Fruit fly (Drosophila melanogaster): ENCODE data around the gene Gnpnat.
A peak's percentile ranks its signal among the peaks of the same experiment; 100 is the strongest.

Gene Gnpnat

DNA sequence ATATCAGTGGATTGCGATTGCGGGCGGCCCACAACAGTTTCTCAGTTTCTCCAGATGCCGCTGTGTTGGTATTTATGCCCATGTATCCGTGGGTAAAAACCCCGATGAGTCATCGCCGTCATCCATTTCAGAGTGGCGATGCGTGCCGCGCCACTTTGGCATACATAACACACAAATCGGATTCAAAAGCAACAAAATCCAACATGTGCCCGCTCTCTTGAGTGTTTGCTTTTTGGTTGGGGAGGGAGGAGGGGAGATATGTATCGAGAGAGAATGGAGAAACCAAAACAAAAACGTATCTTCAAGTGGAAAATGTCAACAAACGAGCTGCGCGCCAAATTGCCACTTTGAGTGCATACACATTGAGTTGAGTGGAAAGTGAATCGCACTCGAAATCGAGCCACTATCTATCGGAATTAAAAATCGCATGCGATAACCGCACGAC, 33.6 kb downstream of the Gnpnat start:
- TF ChIP-seq Pif1B (GFP tag; optimal IDR thresholded peaks at IDR 0.05) (no peak), CG32121 (GFP tag; IDR thresholded peaks at IDR 0.05) (no peak), CG8301 (tag; optimal IDR thresholded peaks at IDR 0.05) (no peak), CG34367 (tag; optimal IDR thresholded peaks at IDR 0.05) (no peak), CG13204 (GFP tag; optimal IDR thresholded peaks at IDR 0.05) (no peak), CG15710 (tag; optimal IDR thresholded peaks at IDR 0.05) (no peak), CG12605 (GFP tag; IDR thresholded peaks at IDR 0.05) (peak; percentile 49), CG9948 (tag; optimal IDR thresholded peaks at IDR 0.05) (no peak), fd96Ca (GFP tag; IDR thresholded peaks at IDR 0.05) (0 out of 3 replicates have a peak, but pooled peaks have one; percentile 37), gl (tag; optimal IDR thresholded peaks at IDR 0.05) (no peak), Ets98B (GFP tag; IDR thresholded peaks at IDR 0.05) (no peak; the same call in 1 of the 2 replicates), CG10348 (GFP tag; IDR thresholded peaks at IDR 0.05) (no peak), rn (GFP tag; IDR thresholded peaks at IDR 0.05) (no peak), CG8159 (tag; optimal IDR thresholded peaks at IDR 0.05) (no peak), CG4496 (GFP tag; IDR thresholded peaks at IDR 0.05) (no peak), EcR (GFP tag; optimal IDR thresholded peaks at IDR 0.05) (peak; percentile 83), Snoo (tag; optimal IDR thresholded peaks at IDR 0.05) (no peak), CG14655 (GFP tag; optimal IDR thresholded peaks at IDR 0.05) (no peak), CG17806 (tag; optimal IDR thresholded peaks at IDR 0.05) (no peak), D1 (tag; optimal IDR thresholded peaks at IDR 0.05) (no peak), Pif1A (GFP tag; optimal IDR thresholded peaks at IDR 0.05) (no peak)

DNA sequence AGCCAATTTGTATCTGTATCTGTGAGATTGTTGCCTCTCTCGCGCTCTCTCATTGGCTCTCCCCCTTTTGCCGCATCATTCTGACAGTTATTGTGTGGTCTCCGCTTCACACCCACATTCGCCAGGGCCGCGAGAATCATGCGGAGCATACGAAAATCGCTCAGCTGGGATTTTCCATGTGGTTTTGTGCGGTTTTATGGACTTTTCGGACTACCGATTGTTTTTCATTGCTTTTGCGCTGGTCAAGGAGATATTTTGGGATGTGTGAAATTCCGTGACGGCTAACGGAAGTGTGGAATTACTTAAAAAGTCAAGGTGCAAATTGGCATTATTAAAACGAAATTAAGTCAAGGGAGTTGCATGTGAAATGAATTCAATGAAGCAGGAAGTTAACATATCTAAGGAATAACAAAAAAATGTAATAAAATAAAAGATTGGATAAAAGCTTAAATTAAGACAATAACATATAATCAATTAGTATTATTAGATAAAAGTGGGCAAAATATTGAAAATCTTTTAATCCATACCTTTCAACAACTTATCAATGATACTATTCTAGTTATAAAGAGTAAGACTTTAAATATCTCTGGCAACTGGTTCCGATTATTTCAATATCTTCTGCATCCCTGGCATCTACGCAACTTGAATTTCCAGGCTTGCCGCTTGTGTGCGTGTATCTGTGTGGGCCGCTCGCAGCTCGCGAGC, 34.2 kb downstream of the Gnpnat start:
- no peak for TF ChIP-seq D1 (tag; optimal IDR thresholded peaks at IDR 0.05)
- TF ChIP-seq rn (GFP tag; IDR thresholded peaks at IDR 0.05) = no peak
- TF ChIP-seq CG32121 (GFP tag; IDR thresholded peaks at IDR 0.05) = no peak
- TF ChIP-seq CG15710 (tag; optimal IDR thresholded peaks at IDR 0.05) = peak; percentile 13
- TF ChIP-seq CG4496 (GFP tag; IDR thresholded peaks at IDR 0.05) = peak; percentile 35; the same call in 1 of the 3 replicates
- 0 out of 2 replicates have a peak, but pooled peaks have one; percentile 37 for TF ChIP-seq Ets98B (GFP tag; IDR thresholded peaks at IDR 0.05)
- peak; percentile 23 for TF ChIP-seq Snoo (tag; optimal IDR thresholded peaks at IDR 0.05)
- TF ChIP-seq CG9948 (tag; optimal IDR thresholded peaks at IDR 0.05) = peak; percentile 32
- peak; percentile 67 for TF ChIP-seq CG8159 (tag; optimal IDR thresholded peaks at IDR 0.05)
- peak; percentile 32 for TF ChIP-seq CG8301 (tag; optimal IDR thresholded peaks at IDR 0.05)
- peak; percentile 73 for TF ChIP-seq CG14655 (GFP tag; optimal IDR thresholded peaks at IDR 0.05)

DNA sequence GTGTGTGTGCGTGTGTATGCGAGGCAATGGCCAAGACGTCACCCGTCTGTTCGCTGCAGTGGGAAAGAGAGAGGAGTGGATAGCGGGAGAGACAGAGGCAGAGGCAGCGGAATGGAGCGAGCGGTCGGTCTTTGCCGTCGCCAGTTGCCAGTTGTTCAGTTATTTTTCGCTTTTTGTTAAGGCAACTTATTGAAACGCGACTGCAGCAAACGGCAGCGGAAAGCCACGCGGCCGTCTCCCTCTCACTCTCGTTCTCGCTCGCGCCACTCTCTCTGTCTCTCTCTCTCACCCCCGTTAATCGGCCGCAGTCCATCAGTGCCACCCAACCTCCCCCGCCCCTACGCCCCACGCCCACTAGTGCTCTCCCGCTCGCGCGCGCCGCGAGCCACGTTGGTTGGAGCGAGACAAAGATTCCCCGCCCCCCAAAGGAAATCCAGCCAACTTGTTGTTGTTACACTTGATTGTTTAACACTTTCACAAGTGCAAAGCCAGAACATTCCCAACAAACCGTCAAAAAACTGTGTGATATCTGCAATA, 34.8 kb downstream of the Gnpnat start:
- TF ChIP-seq Pif1B (GFP tag; optimal IDR thresholded peaks at IDR 0.05) = no peak
- peak; percentile 70 for TF ChIP-seq Ets98B (GFP tag; IDR thresholded peaks at IDR 0.05)
- no peak for TF ChIP-seq D1 (tag; optimal IDR thresholded peaks at IDR 0.05)
- TF ChIP-seq CG10348 (GFP tag; IDR thresholded peaks at IDR 0.05) = peak; percentile 54
- no peak for TF ChIP-seq CG8159 (tag; optimal IDR thresholded peaks at IDR 0.05)
- TF ChIP-seq Snoo (tag; optimal IDR thresholded peaks at IDR 0.05) = no peak
- TF ChIP-seq gl (tag; optimal IDR thresholded peaks at IDR 0.05) = peak; percentile 41
- TF ChIP-seq CG9948 (tag; optimal IDR thresholded peaks at IDR 0.05) = no peak
- peak; percentile 78 for TF ChIP-seq CG32121 (GFP tag; IDR thresholded peaks at IDR 0.05)
- peak; percentile 19 for TF ChIP-seq CG15710 (tag; optimal IDR thresholded peaks at IDR 0.05)
- no peak for TF ChIP-seq Pif1A (GFP tag; optimal IDR thresholded peaks at IDR 0.05)
- TF ChIP-seq rn (GFP tag; IDR thresholded peaks at IDR 0.05) = peak; percentile 33; the same call in 1 of the 2 replicates
- TF ChIP-seq EcR (GFP tag; optimal IDR thresholded peaks at IDR 0.05) = peak; percentile 84
- peak; percentile 68 for TF ChIP-seq CG12605 (GFP tag; IDR thresholded peaks at IDR 0.05)
- TF ChIP-seq CG4496 (GFP tag; IDR thresholded peaks at IDR 0.05) = no peak; the same call in 2 of the 3 replicates
- peak; percentile 51; the same call in 2 of the 3 replicates for TF ChIP-seq fd96Ca (GFP tag; IDR thresholded peaks at IDR 0.05)
- TF ChIP-seq CG17806 (tag; optimal IDR thresholded peaks at IDR 0.05) = no peak
- TF ChIP-seq CG13204 (GFP tag; optimal IDR thresholded peaks at IDR 0.05) = peak; percentile 99
- TF ChIP-seq CG34367 (tag; optimal IDR thresholded peaks at IDR 0.05) = no peak
- TF ChIP-seq CG8301 (tag; optimal IDR thresholded peaks at IDR 0.05) = no peak

DNA sequence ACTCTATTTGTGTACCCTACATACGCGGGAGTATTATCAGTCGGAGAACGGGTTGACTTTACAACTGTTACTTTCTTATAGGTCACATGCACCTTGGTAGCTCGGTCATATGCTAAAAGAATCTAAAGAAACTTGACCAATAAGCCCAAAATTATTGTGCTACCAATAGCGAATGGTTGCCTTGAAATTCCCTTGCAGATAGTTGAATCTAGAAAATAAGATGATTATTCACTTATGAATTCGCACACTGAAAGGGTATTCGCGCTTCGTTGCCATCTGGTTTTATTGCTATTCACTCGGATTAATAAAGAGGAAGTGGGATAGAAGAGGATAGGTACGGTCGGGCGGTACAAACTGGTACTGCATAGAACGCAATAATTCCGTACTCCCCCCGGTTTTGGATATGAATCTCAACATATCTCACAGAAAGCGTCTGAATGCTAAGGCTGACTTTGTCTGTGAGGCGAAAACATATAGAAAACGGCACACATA, 35.8 kb downstream of the Gnpnat start:
- TF ChIP-seq CG15710 (tag; optimal IDR thresholded peaks at IDR 0.05) (peak; percentile 86), Pif1A (GFP tag; optimal IDR thresholded peaks at IDR 0.05) (peak; percentile 82), CG8159 (tag; optimal IDR thresholded peaks at IDR 0.05) (peak; percentile 83), D1 (tag; optimal IDR thresholded peaks at IDR 0.05) (no peak), CG8301 (tag; optimal IDR thresholded peaks at IDR 0.05) (peak; percentile 80), CG17806 (tag; optimal IDR thresholded peaks at IDR 0.05) (peak; percentile 68), CG10348 (GFP tag; IDR thresholded peaks at IDR 0.05) (peak; percentile 42), CG34367 (tag; optimal IDR thresholded peaks at IDR 0.05) (peak; percentile 78), CG4496 (GFP tag; IDR thresholded peaks at IDR 0.05) (peak; percentile 78; the same call in 2 of the 3 replicates), Pif1B (GFP tag; optimal IDR thresholded peaks at IDR 0.05) (peak; percentile 70), CG12605 (GFP tag; IDR thresholded peaks at IDR 0.05) (no peak), CG9948 (tag; optimal IDR thresholded peaks at IDR 0.05) (peak; percentile 74), EcR (GFP tag; optimal IDR thresholded peaks at IDR 0.05) (no peak), CG32121 (GFP tag; IDR thresholded peaks at IDR 0.05) (peak; percentile 78), rn (GFP tag; IDR thresholded peaks at IDR 0.05) (peak; percentile 67; the same call in 1 of the 2 replicates), fd96Ca (GFP tag; IDR thresholded peaks at IDR 0.05) (peak; percentile 86), Snoo (tag; optimal IDR thresholded peaks at IDR 0.05) (peak; percentile 4), CG13204 (GFP tag; optimal IDR thresholded peaks at IDR 0.05) (peak; percentile 53), Ets98B (GFP tag; IDR thresholded peaks at IDR 0.05) (peak; percentile 43; the same call in 1 of the 2 replicates), gl (tag; optimal IDR thresholded peaks at IDR 0.05) (peak; percentile 50), CG14655 (GFP tag; optimal IDR thresholded peaks at IDR 0.05) (peak; percentile 84)
